Fruit fly (Drosophila melanogaster): ENCODE measurements around the gene ncd.

ncd gene

dm6 chr3R:29774360-29775193 lies 32.4 kb downstream of the ncd start:
- no peak for TF ChIP-seq Jarid2 (GFP tag; optimal IDR thresholded peaks at IDR 0.05)
- TF ChIP-seq crp (GFP tag; optimal IDR thresholded peaks at IDR 0.05), result no peak
- no peak for TF ChIP-seq Fer2 (tag; optimal IDR thresholded peaks at IDR 0.05)
- TF ChIP-seq CG10543 (GFP tag; optimal IDR thresholded peaks at IDR 0.05), result no peak
- TF ChIP-seq Bdp1 (GFP tag; optimal IDR thresholded peaks at IDR 0.05), result no peak
- peak; percentile 40 for TF ChIP-seq ATbp (GFP tag; optimal IDR thresholded peaks at IDR 0.05)
- TF ChIP-seq Hmx (GFP tag; optimal IDR thresholded peaks at IDR 0.05), result no peak
- no peak for TF ChIP-seq HHEX (GFP tag; optimal IDR thresholded peaks at IDR 0.05)
- peak; percentile 98 for TF ChIP-seq sd (tag; optimal IDR thresholded peaks at IDR 0.05)
- TF ChIP-seq ranshi (GFP tag; IDR thresholded peaks at IDR 0.05), result no peak; the same call in 1 of the 2 replicates
- TF ChIP-seq stc (GFP tag; IDR thresholded peaks at IDR 0.05), result peak; percentile 10; the same call in 1 of the 2 replicates
- TF ChIP-seq ab (GFP tag; optimal IDR thresholded peaks at IDR 0.05), result no peak
- no peak; the same call in 1 of the 2 replicates for TF ChIP-seq seq (GFP tag; IDR thresholded peaks at IDR 0.05)
- no peak for TF ChIP-seq CG6254 (GFP tag; optimal IDR thresholded peaks at IDR 0.05)
- TF ChIP-seq CG4328 (GFP tag; optimal IDR thresholded peaks at IDR 0.05), result no peak
- TF ChIP-seq wdn (GFP tag; IDR thresholded peaks at IDR 0.05), result no peak
- TF ChIP-seq CG5180 (GFP tag; optimal IDR thresholded peaks at IDR 0.05), result no peak
- peak; percentile 22 for TF ChIP-seq CG4707 (GFP tag; optimal IDR thresholded peaks at IDR 0.05)
- no peak for TF ChIP-seq CG3281 (GFP tag; optimal IDR thresholded peaks at IDR 0.05)
- TF ChIP-seq Doc2 (GFP tag; IDR thresholded peaks at IDR 0.05), result no peak
- TF ChIP-seq CG12769 (tag; optimal IDR thresholded peaks at IDR 0.05), result no peak
- TF ChIP-seq dati (GFP tag; IDR thresholded peaks at IDR 0.05), result no peak
- no peak; the same call in 1 of the 2 replicates for TF ChIP-seq HLH3B (GFP tag; IDR thresholded peaks at IDR 0.05)
- peak; percentile 38 for TF ChIP-seq cad (GFP tag; optimal IDR thresholded peaks at IDR 0.05)
- no peak for TF ChIP-seq kay (GFP tag; optimal IDR thresholded peaks at IDR 0.05)
- no peak for TF ChIP-seq CG43689 (GFP tag; IDR thresholded peaks at IDR 0.05)
- no peak for TF ChIP-seq Hr39 (optimal IDR thresholded peaks at IDR 0.05)
- TF ChIP-seq vnd (GFP tag; IDR thresholded peaks at IDR 0.05; ENCODE audit: partially characterized antibody), result no peak
- TF ChIP-seq Scr (GFP tag; IDR thresholded peaks at IDR 0.05; ENCODE audit: partially characterized antibody), result peak; percentile 43; the same call in 1 of the 2 replicates
- no peak for TF ChIP-seq danr (GFP tag; IDR thresholded peaks at IDR 0.05)
- no peak for TF ChIP-seq CG7839 (tag; optimal IDR thresholded peaks at IDR 0.05)
- no peak for TF ChIP-seq CG11398 (GFP tag; optimal IDR thresholded peaks at IDR 0.05)
- peak; percentile 43 for TF ChIP-seq CG7987 (GFP tag; optimal IDR thresholded peaks at IDR 0.05)
- no peak for TF ChIP-seq ttk (GFP tag; IDR thresholded peaks at IDR 0.05)
- peak; percentile 30 for TF ChIP-seq unpg (GFP tag; optimal IDR thresholded peaks at IDR 0.05)
- TF ChIP-seq CG34224 (GFP tag; IDR thresholded peaks at IDR 0.05; ENCODE audit: partially characterized antibody), result peak; percentile 85
- no peak for TF ChIP-seq CG15269 (tag; optimal IDR thresholded peaks at IDR 0.05)
- peak; percentile 88 for TF ChIP-seq CG15479 (GFP tag; optimal IDR thresholded peaks at IDR 0.05)
- TF ChIP-seq sc (optimal IDR thresholded peaks at IDR 0.05), result no peak
- no peak for TF ChIP-seq sc (GFP tag; optimal IDR thresholded peaks at IDR 0.05)
- TF ChIP-seq emc (GFP tag; optimal IDR thresholded peaks at IDR 0.05), result no peak
- no peak for TF ChIP-seq CG2875 (GFP tag; optimal IDR thresholded peaks at IDR 0.05)
- TF ChIP-seq oc (tag; optimal IDR thresholded peaks at IDR 0.05), result no peak
- TF ChIP-seq CG13624 (GFP tag; optimal IDR thresholded peaks at IDR 0.05), result no peak
- no peak for TF ChIP-seq Oaz (GFP tag; IDR thresholded peaks at IDR 0.05)
- TF ChIP-seq Myb (GFP tag; optimal IDR thresholded peaks at IDR 0.05), result no peak
- TF ChIP-seq CG10267 (tag; optimal IDR thresholded peaks at IDR 0.05), result no peak
- TF ChIP-seq kah (GFP tag; optimal IDR thresholded peaks at IDR 0.05), result peak; percentile 20
- TF ChIP-seq mam (GFP tag; optimal IDR thresholded peaks at IDR 0.05), result no peak

Measured in whole organism, embryonic.